Worm (Caenorhabditis elegans): ENCODE results near the gene T01E8.1.
A peak's percentile ranks its signal among the peaks of the same experiment; 100 is the strongest.

The T01E8.1 gene

DNA sequence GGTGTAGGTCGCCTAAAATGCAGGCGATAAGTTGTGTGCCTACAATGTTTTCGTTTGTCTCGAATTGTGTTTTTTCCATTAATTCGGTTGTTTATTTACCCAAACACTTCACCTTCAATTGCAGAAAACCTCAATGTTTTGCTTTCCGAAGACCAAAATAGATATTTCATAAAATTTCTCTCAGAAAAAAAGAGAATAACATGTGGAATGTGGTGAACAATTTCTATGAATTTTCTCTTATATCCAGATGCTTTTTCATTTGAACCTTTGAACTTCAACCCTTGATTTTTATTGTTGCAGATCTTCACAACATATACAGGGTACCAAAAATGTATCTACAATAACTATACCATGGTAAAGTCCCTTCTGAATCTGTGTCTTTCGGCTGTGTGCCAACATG, at the start of gene T01E8.1:
TSS of gene T01E8.1 (plus strand) at position 301 of the 400 bp plus-strand sequence.
- no peak for TF ChIP-seq pha-4 (tag; optimal IDR thresholded peaks at IDR 0.05)
- no peak for TF ChIP-seq ceh-28 (tag; optimal IDR thresholded peaks at IDR 0.05)
- TF ChIP-seq nhr-237 (tag; optimal IDR thresholded peaks at IDR 0.05): no peak
- no peak for TF ChIP-seq unc-39 (tag; optimal IDR thresholded peaks at IDR 0.05)
- no peak for TF ChIP-seq ztf-11 (tag; optimal IDR thresholded peaks at IDR 0.05)
- TF ChIP-seq egl-27 (tag; optimal IDR thresholded peaks at IDR 0.05): no peak
- TF ChIP-seq elt-1 (tag; optimal IDR thresholded peaks at IDR 0.05): no peak
- no peak for TF ChIP-seq hmg-11 (tag; optimal IDR thresholded peaks at IDR 0.05)
- no peak for TF ChIP-seq ceh-16 (tag; optimal IDR thresholded peaks at IDR 0.05)
- TF ChIP-seq mml-1 (tag; optimal IDR thresholded peaks at IDR 0.05): no peak
- TF ChIP-seq ceh-9 (tag; optimal IDR thresholded peaks at IDR 0.05): no peak
- no peak for TF ChIP-seq R02D3.7 (tag; optimal IDR thresholded peaks at IDR 0.05)
- no peak for TF ChIP-seq lin-39 (tag; optimal IDR thresholded peaks at IDR 0.05)

DNA sequence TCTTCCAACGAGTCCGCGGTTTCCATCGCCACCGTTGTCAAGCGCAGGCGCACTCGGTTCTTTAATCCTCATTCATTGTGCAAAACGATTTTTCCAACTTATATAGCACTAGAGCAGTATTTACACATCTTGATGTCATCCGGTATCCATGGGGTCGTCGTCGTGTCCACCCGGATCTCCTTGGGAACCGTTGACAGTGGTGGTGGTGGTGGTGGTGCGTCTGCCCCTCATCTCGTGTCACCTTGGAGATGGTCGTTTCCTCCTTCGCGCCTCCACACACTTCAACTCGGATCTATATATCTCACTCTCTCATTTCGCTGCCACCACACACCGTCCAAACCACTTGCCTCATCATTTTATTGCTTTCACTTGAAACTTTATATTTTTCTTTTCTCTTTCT, 43.7 kb upstream of the T01E8.1 start:
- TF ChIP-seq nhr-237 (tag; optimal IDR thresholded peaks at IDR 0.05): no peak
- no peak for TF ChIP-seq ama-1 (optimal IDR thresholded peaks at IDR 0.05)
- no peak for TF ChIP-seq ceh-28 (tag; optimal IDR thresholded peaks at IDR 0.05)
- no peak for TF ChIP-seq nfya-1 (tag; optimal IDR thresholded peaks at IDR 0.05; ENCODE audit: insufficient read depth)

DNA sequence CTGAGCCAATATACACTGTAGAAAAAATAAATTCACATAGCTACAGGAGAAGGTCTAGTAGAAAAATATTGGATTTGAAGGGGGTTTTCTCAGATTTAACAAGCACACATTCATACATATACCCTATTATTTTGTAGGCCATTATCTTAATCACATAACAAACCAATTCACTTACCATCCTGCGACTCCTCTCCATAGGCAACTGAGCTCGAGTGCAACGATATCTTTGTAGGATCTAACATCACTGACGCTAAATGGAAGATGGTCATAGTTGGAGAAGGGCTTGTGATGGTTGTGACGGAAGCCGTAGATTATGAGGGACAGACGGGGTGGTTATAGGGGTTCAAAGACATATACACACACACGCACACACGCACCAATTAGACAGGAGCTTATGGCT, 42.4 kb upstream of the T01E8.1 start:
- TF ChIP-seq ztf-11 (tag; optimal IDR thresholded peaks at IDR 0.05): no peak
- no peak for TF ChIP-seq ama-1 (optimal IDR thresholded peaks at IDR 0.05)
- no peak for TF ChIP-seq ztf-4 (tag; optimal IDR thresholded peaks at IDR 0.05)
- TF ChIP-seq fos-1 (tag; optimal IDR thresholded peaks at IDR 0.05): no peak
- TF ChIP-seq nhr-28 (tag; optimal IDR thresholded peaks at IDR 0.05): no peak
- no peak for TF ChIP-seq skn-1 (tag; optimal IDR thresholded peaks at IDR 0.05)
- TF ChIP-seq tbx-2 (tag; optimal IDR thresholded peaks at IDR 0.05): no peak
- no peak for TF ChIP-seq nhr-11 (tag; optimal IDR thresholded peaks at IDR 0.05)
- no peak for TF ChIP-seq ceh-16 (tag; optimal IDR thresholded peaks at IDR 0.05)
- TF ChIP-seq mdl-1 (tag; optimal IDR thresholded peaks at IDR 0.05): no peak

DNA sequence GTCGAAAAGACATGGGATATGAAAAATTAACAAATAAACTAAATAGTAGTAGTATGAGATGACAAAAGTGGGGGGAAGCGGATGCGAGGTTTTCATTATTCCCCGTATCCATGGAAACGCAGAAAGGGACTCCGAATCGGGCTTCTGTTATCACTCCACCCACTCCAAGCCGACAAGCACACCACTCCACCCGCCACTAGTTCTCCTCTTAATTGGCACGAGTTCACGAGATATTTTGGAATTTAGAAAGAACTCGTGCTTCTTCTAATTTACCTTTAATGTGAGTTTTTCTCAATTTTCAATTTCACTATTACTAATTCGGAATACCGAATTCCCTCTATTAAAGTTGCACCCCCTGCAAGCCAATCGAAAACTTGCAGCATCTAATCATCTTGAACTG, 40.2 kb upstream of the T01E8.1 start:
- TF ChIP-seq nhr-11 (tag; optimal IDR thresholded peaks at IDR 0.05): peak; percentile 62
- TF ChIP-seq nhr-76 (tag; optimal IDR thresholded peaks at IDR 0.05): no peak

DNA sequence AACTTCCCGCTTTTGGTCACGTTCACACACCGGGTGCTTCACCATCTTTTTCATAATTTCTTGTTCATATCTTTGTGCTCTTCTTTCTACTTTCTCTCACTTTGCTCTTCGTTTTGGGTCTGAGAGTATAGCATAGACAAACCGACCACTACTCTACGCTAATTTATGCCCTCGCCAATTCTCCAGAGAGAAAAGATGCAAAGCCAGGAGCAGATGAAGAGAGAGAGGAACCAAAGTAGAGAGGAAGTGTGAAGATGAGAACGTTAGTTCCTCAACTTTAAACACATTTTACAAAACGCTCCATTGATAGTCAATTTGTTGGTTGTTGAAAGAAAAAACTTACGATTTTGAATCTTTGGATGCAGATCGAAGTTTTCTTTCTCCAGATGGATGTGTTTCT, 38.8 kb upstream of the T01E8.1 start:
- TF ChIP-seq mml-1 (tag; optimal IDR thresholded peaks at IDR 0.05) (no peak), nhr-67 (tag; optimal IDR thresholded peaks at IDR 0.05) (no peak), unc-62 (GFP tag; optimal IDR thresholded peaks at IDR 0.05) (no peak), fos-1 (tag; optimal IDR thresholded peaks at IDR 0.05) (no peak), nhr-28 (tag; optimal IDR thresholded peaks at IDR 0.05) (no peak), nhr-25 (tag; optimal IDR thresholded peaks at IDR 0.05) (no peak), ceh-28 (tag; optimal IDR thresholded peaks at IDR 0.05) (no peak), lsy-12 (tag; optimal IDR thresholded peaks at IDR 0.05) (no peak)

DNA sequence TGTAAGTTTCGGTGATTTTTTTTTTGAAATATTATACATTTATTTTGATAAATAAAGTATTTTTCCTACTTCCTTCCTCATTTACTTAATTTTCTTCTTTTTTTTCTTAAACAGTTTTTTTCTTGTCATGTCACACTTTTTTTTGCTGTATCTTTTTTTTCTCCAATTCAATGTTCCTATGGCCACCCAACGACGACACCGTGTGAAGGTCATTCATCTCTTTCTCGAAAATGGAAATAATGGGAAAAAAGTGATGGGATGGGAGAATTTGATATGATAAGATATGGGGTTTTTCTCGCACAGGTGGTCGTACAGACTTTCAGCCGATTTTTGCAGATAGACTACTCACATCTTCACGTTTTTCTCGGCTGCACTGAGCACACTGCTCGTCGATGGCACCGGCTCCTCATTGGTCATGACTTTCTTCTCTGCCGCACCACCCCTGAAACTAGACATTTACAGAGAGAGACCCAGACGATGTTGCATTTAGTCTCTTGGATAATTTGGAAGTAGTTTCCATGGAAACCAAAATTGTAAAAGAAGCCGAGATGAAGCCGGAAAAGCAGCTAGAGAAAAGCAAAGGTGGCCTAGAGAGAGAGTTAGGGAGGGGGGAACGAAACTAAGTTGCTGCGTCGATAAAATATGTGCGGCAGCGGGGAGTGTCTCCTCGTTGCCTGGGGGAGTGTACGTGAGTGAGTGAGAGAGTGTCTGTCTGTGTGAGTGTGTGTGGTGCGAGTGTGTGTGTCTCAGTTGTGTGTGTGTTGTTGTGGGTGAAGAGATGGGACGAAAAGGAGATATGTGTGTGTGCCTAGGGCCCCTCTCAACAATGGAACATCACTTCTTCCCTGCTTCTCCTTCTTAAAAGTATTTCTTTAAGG, 37.4 kb upstream of the T01E8.1 start, which contains the start of gene daf-19:
TSS of gene daf-19 (minus strand) at position 442 of the 878 bp plus-strand sequence.
- peak; percentile 43 for TF ChIP-seq lin-39 (tag; optimal IDR thresholded peaks at IDR 0.05)
- peak; percentile 26 for TF ChIP-seq nhr-23 (tag; optimal IDR thresholded peaks at IDR 0.05)
- no peak for TF ChIP-seq egl-27 (tag; optimal IDR thresholded peaks at IDR 0.05)
- TF ChIP-seq ama-1 (optimal IDR thresholded peaks at IDR 0.05): peak; percentile 38
- TF ChIP-seq hmg-11 (tag; optimal IDR thresholded peaks at IDR 0.05): peak; percentile 96
- peak; percentile 47 for TF ChIP-seq elt-2 (tag; optimal IDR thresholded peaks at IDR 0.05)
- TF ChIP-seq sea-2 (GFP tag; optimal IDR thresholded peaks at IDR 0.05): no peak
- TF ChIP-seq nhr-237 (tag; optimal IDR thresholded peaks at IDR 0.05): no peak
- peak; percentile 70 for TF ChIP-seq pha-4 (tag; optimal IDR thresholded peaks at IDR 0.05)
- TF ChIP-seq tbx-2 (tag; optimal IDR thresholded peaks at IDR 0.05): peak; percentile 46
- peak; percentile 4 for TF ChIP-seq pqm-1 (tag; optimal IDR thresholded peaks at IDR 0.05)
- peak; percentile 76 for TF ChIP-seq nfya-1 (tag; optimal IDR thresholded peaks at IDR 0.05; ENCODE audit: insufficient read depth)
- peak; percentile 7 for TF ChIP-seq nhr-25 (tag; optimal IDR thresholded peaks at IDR 0.05)
- TF ChIP-seq lin-15B (tag; optimal IDR thresholded peaks at IDR 0.05): peak; percentile 55
- peak; percentile 95 for TF ChIP-seq nhr-11 (tag; optimal IDR thresholded peaks at IDR 0.05)
- TF ChIP-seq egl-5 (tag; optimal IDR thresholded peaks at IDR 0.05): peak; percentile 20
- peak; percentile 19 for TF ChIP-seq lsy-12 (tag; optimal IDR thresholded peaks at IDR 0.05)
- TF ChIP-seq mml-1 (tag; optimal IDR thresholded peaks at IDR 0.05): no peak
- peak; percentile 4 for TF ChIP-seq fkh-10 (GFP tag; optimal IDR thresholded peaks at IDR 0.05)

All from whole organism, L3 larva.